Fruit fly (Drosophila melanogaster) whole organism, embryonic: ENCODE data around the gene CG3764.

Experiments used
- CG33213 ChIP-seq: fragments of 200-800 bp; sonication (Bioruptor generic); optimal IDR thresholded peaks from 3 replicates; lab custom pipeline; 2016; ENCODE audit warnings: missing biosample characterization, missing genetic modification characterization
- HmgZ ChIP-seq: fragments of 200-800 bp; sonication (Bioruptor generic); optimal IDR thresholded peaks from 2 replicates; lab custom pipeline; 2018; ENCODE audit warnings: missing biosample characterization, mild to moderate bottlenecking, missing genetic modification characterization
- Lpt ChIP-seq: fragments of >200 bp; optimal IDR thresholded peaks from 2 replicates; lab custom pipeline; 2018; ENCODE audit warnings: missing biosample characterization, missing genetic modification characterization
- Sry-δ ChIP-seq: fragments of 200-800 bp; sonication (Bioruptor generic); optimal IDR thresholded peaks from 2 replicates; lab custom pipeline; 2016; ENCODE audit warnings: missing biosample characterization, missing genetic modification characterization
- da ChIP-seq: fragments of 200-800 bp; sonication (Bioruptor generic); optimal IDR thresholded peaks from 2 replicates; lab custom pipeline; 2016; ENCODE audit warnings: missing biosample characterization, missing genetic modification characterization
- ewg ChIP-seq: fragments of 200-800 bp; sonication (Bioruptor generic); optimal IDR thresholded peaks from 3 replicates; lab custom pipeline; 2017; ENCODE audit warnings: mild to moderate bottlenecking, missing biosample characterization, missing genetic modification reagents, missing genetic modification characterization
- fd64A ChIP-seq: fragments of 200-800 bp; sonication (Bioruptor generic); optimal IDR thresholded peaks from 3 replicates; lab custom pipeline; 2018; ENCODE audit warnings: missing biosample characterization, mild to moderate bottlenecking, missing genetic modification characterization
- gt ChIP-seq: fragments of 200-800 bp; sonication (Bioruptor generic); IDR thresholded peaks from 2 replicates; pipeline ENCODE4 v1.3.6; 2022; ENCODE audit warnings: missing biosample characterization, missing genetic modification characterization
- lbe ChIP-seq: fragments of 200-800 bp; sonication (Bioruptor generic); optimal IDR thresholded peaks from 2 replicates; lab custom pipeline; 2016; ENCODE audit warnings: missing biosample characterization, mild to moderate bottlenecking, missing genetic modification characterization
- sd ChIP-seq: fragments of 200-800 bp; sonication (Bioruptor generic); optimal IDR thresholded peaks from 3 replicates; lab custom pipeline; 2018; ENCODE audit warnings: missing biosample characterization, mild to moderate bottlenecking, missing genetic modification characterization, moderate library complexity
- sens ChIP-seq: fragments of 200-800 bp; sonication (Bioruptor generic); peaks from one replicate; lab custom pipeline; 2016; ENCODE audit warnings: missing biosample characterization, missing genetic modification characterization

DNA sequence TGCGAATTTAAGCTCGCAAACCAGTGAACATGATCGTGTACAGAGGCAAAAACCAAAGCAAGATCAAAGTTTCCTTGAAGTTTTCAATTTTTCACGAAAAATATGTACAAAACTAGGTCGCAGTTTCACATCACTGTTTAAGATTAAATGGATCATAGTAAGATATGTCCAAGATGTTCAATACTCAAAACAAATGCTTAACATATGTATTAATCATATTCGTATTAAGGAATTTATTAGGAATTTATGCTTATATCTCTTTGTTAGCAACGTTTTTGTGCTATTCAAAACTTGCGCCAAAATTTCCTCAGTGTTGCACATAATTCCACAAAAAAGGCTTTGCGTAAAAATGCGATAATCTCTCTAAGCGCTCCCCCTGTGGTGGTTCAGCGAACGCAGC lies 25.0 kb downstream of the CG3764 start:
- no peak for TF ChIP-seq HmgZ (tag; lab: Kevin White, UChicago)
- no peak for TF ChIP-seq da
- no peak for TF ChIP-seq lbe (GFP tag; lab: Kevin White, UChicago)
- no peak for TF ChIP-seq gt
- no peak for TF ChIP-seq sens
- no peak for TF ChIP-seq Sry-δ (GFP tag; lab: Kevin White, UChicago)
- TF ChIP-seq CG33213 (GFP tag; lab: Kevin White, UChicago) = no peak
- no peak for TF ChIP-seq fd64A (GFP tag; lab: Kevin White, UChicago)
- TF ChIP-seq sd (tag; lab: Kevin White, UChicago) = no peak
- TF ChIP-seq Lpt (GFP tag; lab: Kevin White, UChicago) = no peak
- no peak for TF ChIP-seq ewg (GFP tag; lab: Kevin White, UChicago)
